Fruit fly (Drosophila melanogaster): ENCODE data around the gene tgo.

tgo gene

DNA sequence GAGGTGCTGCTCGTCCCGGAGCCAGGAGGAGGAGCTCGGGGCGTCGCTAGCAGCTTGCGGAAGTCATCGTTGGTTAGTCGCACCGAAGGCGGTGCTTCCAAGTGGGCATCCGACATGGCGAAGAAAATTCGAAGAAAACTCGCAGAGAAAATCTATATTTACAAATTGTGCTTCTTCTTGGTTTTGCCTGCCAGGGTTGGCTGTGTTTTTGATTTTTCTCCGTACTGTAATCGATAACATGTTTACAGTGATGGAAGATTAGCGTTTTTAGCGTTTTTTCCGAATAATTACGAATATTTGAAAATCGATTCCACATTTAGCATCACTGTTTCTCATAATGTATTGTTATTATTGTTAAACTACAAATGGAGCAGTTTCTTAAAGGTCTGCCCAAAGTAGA lies 45.1 kb upstream of the tgo start, which contains the start of the genes beag and Ada (continued):
- no peak for TF ChIP-seq bcd (GFP tag; optimal IDR thresholded peaks at IDR 0.05)
- no peak for TF ChIP-seq CG10274 (GFP tag; optimal IDR thresholded peaks at IDR 0.05)
- TF ChIP-seq Hey (tag; optimal IDR thresholded peaks at IDR 0.05): no peak
- TF ChIP-seq CG2199 (GFP tag; IDR thresholded peaks at IDR 0.05): no peak
- TF ChIP-seq az2 (GFP tag; optimal IDR thresholded peaks at IDR 0.05): peak; percentile 1
- no peak for TF ChIP-seq CTCF (GFP tag; optimal IDR thresholded peaks at IDR 0.05)
- TF ChIP-seq Dll (GFP tag; IDR thresholded peaks at IDR 0.05; ENCODE audit: partially characterized antibody): peak; percentile 64; the same call in 2 of the 4 replicates
- TF ChIP-seq CG10462 (GFP tag; optimal IDR thresholded peaks at IDR 0.05): peak; percentile 52
- TF ChIP-seq ci (GFP tag; IDR thresholded peaks at IDR 0.05): no peak
- no peak for TF ChIP-seq CG1529 (GFP tag; optimal IDR thresholded peaks at IDR 0.05)
- TF ChIP-seq CG17359 (tag; optimal IDR thresholded peaks at IDR 0.05): peak; percentile 36
- TF ChIP-seq CG10565 (GFP tag; optimal IDR thresholded peaks at IDR 0.05): no peak
- TF ChIP-seq CG12071 (GFP tag; optimal IDR thresholded peaks at IDR 0.05): no peak
- TF ChIP-seq CG6765 (GFP tag; optimal IDR thresholded peaks at IDR 0.05): no peak
- no peak for TF ChIP-seq CG8478 (optimal IDR thresholded peaks at IDR 0.05)
- TF ChIP-seq rib (GFP tag; IDR thresholded peaks at IDR 0.05): no peak
- TF ChIP-seq CG12104 (GFP tag; optimal IDR thresholded peaks at IDR 0.05): no peak
- no peak for TF ChIP-seq btn (GFP tag; optimal IDR thresholded peaks at IDR 0.05)
- TF ChIP-seq Camta (GFP tag; optimal IDR thresholded peaks at IDR 0.05): no peak
- 0 out of 2 replicates have a peak, but pooled peaks have one; percentile 26 for TF ChIP-seq CG7372 (GFP tag; IDR thresholded peaks at IDR 0.05)
- no peak for TF ChIP-seq klu (GFP tag; IDR thresholded peaks at IDR 0.05)
- TF ChIP-seq lilli (GFP tag; optimal IDR thresholded peaks at IDR 0.05): peak; percentile 67
- no peak for TF ChIP-seq Usf (GFP tag; optimal IDR thresholded peaks at IDR 0.05)
- TF ChIP-seq zfh2 (GFP tag; optimal IDR thresholded peaks at IDR 0.05): peak; percentile 51
- TF ChIP-seq hbn (GFP tag; IDR thresholded peaks at IDR 0.05; ENCODE audit: partially characterized antibody): 0 out of 2 replicates have a peak, but pooled peaks have one; percentile 13
- TF ChIP-seq Asciz (GFP tag; optimal IDR thresholded peaks at IDR 0.05): no peak
- peak; percentile 62 for TF ChIP-seq CG30403 (GFP tag; optimal IDR thresholded peaks at IDR 0.05)
- no peak for TF ChIP-seq CG16863 (GFP tag; optimal IDR thresholded peaks at IDR 0.05)
- TF ChIP-seq sr (GFP tag; IDR thresholded peaks at IDR 0.05): no peak
- TF ChIP-seq CG7357 (GFP tag; IDR thresholded peaks at IDR 0.05): no peak
- peak; percentile 32 for TF ChIP-seq CG9817 (tag; optimal IDR thresholded peaks at IDR 0.05)
- no peak for TF ChIP-seq Hr39 (optimal IDR thresholded peaks at IDR 0.05)
- no peak for TF ChIP-seq pnt (GFP tag; optimal IDR thresholded peaks at IDR 0.05)
- no peak for TF ChIP-seq tio (GFP tag; optimal IDR thresholded peaks at IDR 0.05)
- TF ChIP-seq CG17829 (tag; optimal IDR thresholded peaks at IDR 0.05): peak; percentile 58
- TF ChIP-seq HLH4C (GFP tag; IDR thresholded peaks at IDR 0.05; ENCODE audit: partially characterized antibody): peak; percentile 52; the same call in 1 of the 3 replicates
- TF ChIP-seq CG12659 (GFP tag; optimal IDR thresholded peaks at IDR 0.05): peak; percentile 63
- peak; percentile 19 for TF ChIP-seq CG1602 (GFP tag; optimal IDR thresholded peaks at IDR 0.05)
- peak; percentile 71 for TF ChIP-seq E2f2 (GFP tag; IDR thresholded peaks at IDR 0.05)
- TF ChIP-seq CG1792 (GFP tag; optimal IDR thresholded peaks at IDR 0.05): peak; percentile 5
- peak; percentile 28; the same call in 1 of the 3 replicates for TF ChIP-seq Dbx (GFP tag; IDR thresholded peaks at IDR 0.05)
- no peak for TF ChIP-seq HLHmδ (GFP tag; optimal IDR thresholded peaks at IDR 0.05)
- no peak for TF ChIP-seq CG18764 (GFP tag; optimal IDR thresholded peaks at IDR 0.05)
- TF ChIP-seq CG4730 (GFP tag; IDR thresholded peaks at IDR 0.05): peak; percentile 8; the same call in 1 of the 2 replicates
- TF ChIP-seq CG32532 (GFP tag; IDR thresholded peaks at IDR 0.05): peak; percentile 71
- TF ChIP-seq Ets97D (GFP tag; optimal IDR thresholded peaks at IDR 0.05): peak; percentile 3
- TF ChIP-seq bbx (GFP tag; IDR thresholded peaks at IDR 0.05; ENCODE audit: partially characterized antibody): peak; percentile 30; the same call in 1 of the 2 replicates
- peak; percentile 16 for TF ChIP-seq psq (GFP tag; optimal IDR thresholded peaks at IDR 0.05)
- TF ChIP-seq CG7271 (tag; optimal IDR thresholded peaks at IDR 0.05): no peak
- no peak for TF ChIP-seq CG5180 (GFP tag; optimal IDR thresholded peaks at IDR 0.05)
- no peak for TF ChIP-seq fd102C (GFP tag; optimal IDR thresholded peaks at IDR 0.05)
- no peak for TF ChIP-seq schlank (tag; optimal IDR thresholded peaks at IDR 0.05)
- peak; percentile 39 for TF ChIP-seq CoRest (tag; optimal IDR thresholded peaks at IDR 0.05)

All from whole organism, embryonic.